Fruit fly (Drosophila melanogaster) whole organism, embryonic: ENCODE data around the gene CLS.
A peak's percentile ranks its signal among the peaks of the same experiment; 100 is the strongest.

ENCODE experiments used
- CG17829 ChIP-seq: fragments of 200-800 bp; optimal IDR thresholded peaks from 2 replicates; lab custom pipeline; 2019; ENCODE audit warnings: missing biosample characterization, mild to moderate bottlenecking, missing genetic modification characterization, moderate library complexity
- CG7786 ChIP-seq: fragments of 200-800 bp; sonication (Bioruptor generic); optimal IDR thresholded peaks from 2 replicates; lab custom pipeline; 2016; ENCODE audit warnings: missing biosample characterization, missing genetic modification characterization
- lov ChIP-seq, 2 experiments: fragments of 200-800 bp in 1 of 2; fragments of >200 bp in 1 of 2; sonication (Bioruptor generic) in 1 of 2; IDR thresholded peaks in 1 of 2; optimal IDR thresholded peaks in 1 of 2; 2 replicates in 1 of 2; 3 replicates in 1 of 2; pipeline versions ENCODE4 v1.3.6 to Lab custom; 2017 to 2022; ENCODE audit warnings: missing biosample characterization in 1 of 2, missing genetic modification characterization in 1 of 2
- pfk ChIP-seq: fragments of 200-800 bp; sonication (Bioruptor generic); optimal IDR thresholded peaks from 2 replicates; lab custom pipeline; 2018; ENCODE audit warnings: missing biosample characterization, mild to moderate bottlenecking, missing genetic modification characterization, moderate library complexity
- scrt ChIP-seq: fragments of 200-800 bp; sonication (Bioruptor generic); optimal IDR thresholded peaks from 2 replicates; lab custom pipeline; 2018; ENCODE audit warnings: missing biosample characterization, mild to moderate bottlenecking, missing genetic modification characterization, moderate library complexity

- TF ChIP-seq scrt (GFP tag; lab: Kevin White, UChicago) (peak; percentile 80), pfk (GFP tag; lab: Kevin White, UChicago) (peak; percentile 45), CG17829 (peak; percentile 94), lov (optimal IDR thresholded peaks at IDR 0.05; lab: Kevin White, UChicago) (no peak), lov (GFP tag; IDR thresholded peaks at IDR 0.05; lab: Robert Waterston, UW) (peak; percentile 71; the same call in 1 of the 3 replicates), CG7786 (GFP tag; lab: Kevin White, UChicago) (peak; percentile 97)
These were observed 40.2 kb downstream of the CLS start for dm6 chr3R:25646882-25647518.
